Worm (Caenorhabditis elegans) whole organism, midembryonic: ENCODE data around the gene T14B4.19.
A peak's percentile ranks its signal among the peaks of the same experiment; 100 is the strongest.

Experiments
- T22C8.4 ChIP-seq: fragments of 200-800 bp; sonication (Bioruptor generic); IDR thresholded peaks from 2 replicates; pipeline ENCODE4 v1.3.6; 2022; ENCODE audit warnings: missing genetic modification characterization, missing compliant biosample characterization
- cog-1 ChIP-seq: sonication (generic microtip); optimal IDR thresholded peaks from 2 replicates; lab custom pipeline; 2016; ENCODE audit warnings: missing genetic modification characterization, missing compliant biosample characterization
- flt-1 ChIP-seq: fragments of 200-800 bp; sonication (Bioruptor generic); IDR thresholded peaks from 2 replicates; pipeline ENCODE4 v1.3.6; 2022; ENCODE audit warnings: missing genetic modification characterization, missing compliant biosample characterization
- klf-2 ChIP-seq: fragments of 200-800 bp; sonication (Bioruptor generic); conservative IDR thresholded peaks from 2 replicates; pipeline ENCODE4 v1.3.6; 2022; ENCODE audit warnings: missing genetic modification reagents, missing genetic modification characterization, missing compliant biosample characterization
- med-1 ChIP-seq: sonication (generic microtip); optimal IDR thresholded peaks from 2 replicates; lab custom pipeline; 2017; ENCODE audit warnings: missing genetic modification characterization, mild to moderate bottlenecking, missing compliant biosample characterization, antibody characterized with exemption, missing genetic modification reagents; ENCODE audit not compliant: insufficient read depth
- ref-1 ChIP-seq: fragments of 200-800 bp; sonication (Bioruptor generic); conservative IDR thresholded peaks from 2 replicates; pipeline ENCODE4 v1.3.6; 2022; ENCODE audit warnings: missing genetic modification reagents, missing genetic modification characterization, missing compliant biosample characterization
- tab-1 ChIP-seq: fragments of 200-800 bp; sonication (Bioruptor generic); IDR thresholded peaks from 2 replicates; pipeline ENCODE4 v1.3.6; 2022; ENCODE audit warnings: missing genetic modification characterization, missing compliant biosample characterization
- ztf-23 ChIP-seq: fragments of 200-800 bp; sonication (Bioruptor generic); IDR thresholded peaks from 2 replicates; pipeline ENCODE4 v1.3.6; 2022; ENCODE audit warnings: missing genetic modification reagents, missing genetic modification characterization, missing compliant biosample characterization
- ztf-29 ChIP-seq: fragments of 200-800 bp; sonication (Bioruptor generic); IDR thresholded peaks from 2 replicates; pipeline ENCODE4 v1.3.6; 2022; ENCODE audit warnings: missing genetic modification reagents, missing genetic modification characterization, missing compliant biosample characterization

Gene T14B4.19

DNA sequence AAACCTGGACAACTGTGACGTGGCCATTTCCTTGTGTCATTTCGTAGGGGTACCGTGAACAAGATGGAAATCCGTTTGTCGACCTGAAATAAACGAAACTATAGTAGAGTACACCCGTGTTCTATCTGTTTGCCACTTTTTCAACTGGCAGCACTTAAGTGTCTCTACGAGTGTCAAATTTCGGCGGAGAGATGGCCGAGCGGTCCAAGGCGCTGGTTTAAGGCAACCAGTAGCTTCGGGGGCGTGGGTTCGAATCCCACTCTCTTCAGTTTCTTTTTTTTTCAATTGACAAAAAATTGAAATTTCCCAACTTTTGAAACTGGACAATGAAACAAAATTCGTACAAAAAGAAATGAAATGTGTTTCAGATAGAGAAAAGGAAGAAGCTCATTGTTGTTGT, 8.8 kb upstream of the T14B4.19 start:
- TF ChIP-seq ref-1 (GFP tag; lab: Robert Waterston, UW): no peak
- no peak for TF ChIP-seq cog-1
- peak; percentile 85 for TF ChIP-seq ztf-23 (GFP tag; lab: Robert Waterston, UW)
- peak; percentile 70; the same call in 1 of the 2 replicates for TF ChIP-seq tab-1 (GFP tag; lab: Robert Waterston, UW)
- 0 out of 2 replicates have a peak, but pooled peaks have one; percentile 45 for TF ChIP-seq ztf-29
- no peak for TF ChIP-seq klf-2
- peak; percentile 9 for TF ChIP-seq med-1 (GFP tag; lab: Kevin White, UChicago)
- peak; percentile 65; the same call in 1 of the 2 replicates for TF ChIP-seq flt-1 (GFP tag; lab: Robert Waterston, UW)
- no peak for TF ChIP-seq T22C8.4 (GFP tag; lab: Robert Waterston, UW)

DNA sequence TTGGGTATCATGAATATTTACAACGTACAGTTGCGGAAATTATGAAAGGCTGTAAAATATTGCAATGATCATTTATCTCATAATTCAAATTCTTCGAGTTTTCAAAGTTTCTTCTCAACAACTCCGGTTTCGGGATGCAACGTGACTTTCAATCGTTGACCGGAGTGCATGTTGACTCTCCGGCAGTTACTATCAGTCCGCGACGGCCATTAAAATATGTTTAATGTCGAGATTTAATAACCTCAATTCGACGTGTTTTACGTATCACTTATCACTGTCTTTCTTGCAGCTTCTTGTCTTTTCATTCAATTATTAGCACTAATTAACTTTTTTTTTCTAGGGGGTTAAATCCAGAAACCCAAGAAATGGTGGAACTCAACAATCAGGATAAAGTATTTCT, 5.5 kb upstream of the T14B4.19 start, which contains the start of gene tsp-10:
TSS of gene tsp-10 (plus strand) at position 366 of the 400 bp plus-strand sequence.
- TF ChIP-seq cog-1: no peak
- TF ChIP-seq ztf-29: no peak
- no peak for TF ChIP-seq tab-1 (GFP tag; lab: Robert Waterston, UW)
- TF ChIP-seq ztf-23 (GFP tag; lab: Robert Waterston, UW): no peak
- no peak for TF ChIP-seq ref-1 (GFP tag; lab: Robert Waterston, UW)
- TF ChIP-seq T22C8.4 (GFP tag; lab: Robert Waterston, UW): no peak
- TF ChIP-seq flt-1 (GFP tag; lab: Robert Waterston, UW): no peak

DNA sequence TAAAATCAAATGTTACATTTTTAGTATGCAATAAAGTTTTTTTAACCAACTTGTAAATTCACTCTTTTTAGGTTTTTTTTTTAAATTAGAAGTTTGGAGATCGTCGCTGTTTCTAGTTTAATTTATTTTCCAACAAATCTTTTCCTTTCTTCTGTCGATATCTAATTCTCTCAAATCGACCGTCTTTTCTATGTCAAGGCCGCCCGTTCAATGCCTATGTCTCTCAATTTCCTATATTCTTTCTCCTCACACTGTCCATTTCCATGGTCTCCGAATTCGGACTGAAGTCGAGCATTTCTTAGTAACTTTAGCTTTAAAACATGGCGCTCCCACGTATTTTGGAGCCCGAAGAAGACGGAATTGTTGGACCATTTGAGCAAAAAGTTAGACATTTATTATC, 3.9 kb upstream of the T14B4.19 start, which contains the start of the genes T14B4.5 and T14B4.20:
TSS of gene T14B4.5 (plus strand) at position 226 of the 400 bp plus-strand sequence.
TSS of gene T14B4.20 (plus strand) at position 264 of the 400 bp plus-strand sequence.
- TF ChIP-seq ztf-23 (GFP tag; lab: Robert Waterston, UW): no peak
- TF ChIP-seq cog-1: no peak
- TF ChIP-seq T22C8.4 (GFP tag; lab: Robert Waterston, UW): no peak
- no peak for TF ChIP-seq flt-1 (GFP tag; lab: Robert Waterston, UW)
- TF ChIP-seq ref-1 (GFP tag; lab: Robert Waterston, UW): no peak
- TF ChIP-seq ztf-29: no peak
- no peak for TF ChIP-seq klf-2
- no peak for TF ChIP-seq tab-1 (GFP tag; lab: Robert Waterston, UW)
- TF ChIP-seq med-1 (GFP tag; lab: Kevin White, UChicago): no peak

DNA sequence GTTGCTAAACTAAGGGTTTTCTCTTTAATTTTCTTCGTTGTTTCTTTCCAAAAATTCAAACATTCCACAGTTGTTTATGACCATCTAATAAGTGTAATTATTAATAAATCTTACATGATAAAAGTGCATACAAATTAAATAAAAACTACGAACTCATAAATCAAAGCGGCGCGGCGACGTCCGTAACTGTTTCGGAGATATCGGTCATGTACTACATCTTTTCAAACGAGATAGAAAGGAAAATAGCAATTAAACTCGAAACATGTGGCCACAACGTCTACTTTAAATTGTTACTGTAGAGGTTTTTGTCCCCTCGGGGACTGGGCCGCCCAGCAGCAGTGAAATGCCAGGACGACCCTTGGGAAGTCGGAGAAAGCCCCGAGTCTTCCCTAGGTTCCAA, 3.1 kb upstream of the T14B4.19 start:
- TF ChIP-seq med-1 (GFP tag; lab: Kevin White, UChicago): no peak
- no peak for TF ChIP-seq T22C8.4 (GFP tag; lab: Robert Waterston, UW)
- no peak for TF ChIP-seq klf-2
- TF ChIP-seq ref-1 (GFP tag; lab: Robert Waterston, UW): no peak
- TF ChIP-seq ztf-23 (GFP tag; lab: Robert Waterston, UW): no peak
- no peak for TF ChIP-seq tab-1 (GFP tag; lab: Robert Waterston, UW)
- no peak for TF ChIP-seq cog-1
- TF ChIP-seq flt-1 (GFP tag; lab: Robert Waterston, UW): no peak
- TF ChIP-seq ztf-29: no peak

DNA sequence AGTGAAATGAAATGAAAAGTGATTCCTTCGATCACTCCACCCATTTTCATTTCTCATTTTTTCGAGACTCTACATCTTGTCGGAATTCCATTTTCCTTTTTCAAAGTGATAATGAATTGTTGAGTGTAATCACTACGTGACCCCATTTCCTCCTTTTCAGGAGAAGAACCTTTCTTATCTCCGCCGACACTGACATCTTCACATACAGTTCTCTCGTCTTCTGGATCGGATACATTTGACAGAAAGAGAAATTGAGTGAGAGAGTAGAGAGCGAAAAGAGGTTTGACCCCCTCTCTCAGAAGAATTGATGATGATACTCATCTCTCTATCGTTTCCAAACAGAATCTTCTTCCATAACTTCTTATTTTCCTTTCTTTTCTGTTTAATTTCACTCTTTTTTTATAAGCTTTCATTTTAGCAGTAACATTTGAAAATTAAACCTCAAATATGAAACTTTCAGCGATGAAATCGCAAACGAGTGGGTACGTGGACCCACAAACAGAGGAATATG, 1.2 kb upstream of the T14B4.19 start, which contains the start of gene dpy-2:
TSS of gene dpy-2 (plus strand) at position 461 of the 511 bp plus-strand sequence.
- no peak for TF ChIP-seq cog-1
- TF ChIP-seq ref-1 (GFP tag; lab: Robert Waterston, UW): no peak
- no peak for TF ChIP-seq T22C8.4 (GFP tag; lab: Robert Waterston, UW)
- no peak for TF ChIP-seq tab-1 (GFP tag; lab: Robert Waterston, UW)
- TF ChIP-seq ztf-23 (GFP tag; lab: Robert Waterston, UW): no peak
- no peak for TF ChIP-seq med-1 (GFP tag; lab: Kevin White, UChicago)
- no peak for TF ChIP-seq klf-2
- no peak for TF ChIP-seq flt-1 (GFP tag; lab: Robert Waterston, UW)
- no peak for TF ChIP-seq ztf-29

DNA sequence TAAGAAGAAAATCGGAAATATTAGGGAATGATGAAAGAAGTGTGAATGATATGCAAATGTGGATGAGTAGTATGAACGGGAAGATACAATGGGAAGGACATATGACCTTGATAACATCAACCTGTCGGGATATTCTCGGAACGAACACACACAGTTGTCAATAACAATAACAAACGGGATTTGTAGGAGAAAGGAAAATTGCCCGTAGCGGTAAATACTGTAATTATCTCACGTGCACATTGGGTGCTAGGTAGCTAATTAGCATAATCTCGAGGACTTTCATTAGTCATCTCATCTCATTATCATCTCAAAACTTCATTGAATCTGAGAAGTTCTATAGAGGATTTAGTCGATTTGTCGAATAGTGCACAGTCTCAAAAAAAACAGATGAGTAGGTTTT, 272 bp upstream of the T14B4.19 start:
- TF ChIP-seq ref-1 (GFP tag; lab: Robert Waterston, UW) (no peak), ztf-29 (no peak), tab-1 (GFP tag; lab: Robert Waterston, UW) (no peak), klf-2 (no peak), flt-1 (GFP tag; lab: Robert Waterston, UW) (no peak), T22C8.4 (GFP tag; lab: Robert Waterston, UW) (no peak), med-1 (GFP tag; lab: Kevin White, UChicago) (no peak), cog-1 (no peak), ztf-23 (GFP tag; lab: Robert Waterston, UW) (no peak)

DNA sequence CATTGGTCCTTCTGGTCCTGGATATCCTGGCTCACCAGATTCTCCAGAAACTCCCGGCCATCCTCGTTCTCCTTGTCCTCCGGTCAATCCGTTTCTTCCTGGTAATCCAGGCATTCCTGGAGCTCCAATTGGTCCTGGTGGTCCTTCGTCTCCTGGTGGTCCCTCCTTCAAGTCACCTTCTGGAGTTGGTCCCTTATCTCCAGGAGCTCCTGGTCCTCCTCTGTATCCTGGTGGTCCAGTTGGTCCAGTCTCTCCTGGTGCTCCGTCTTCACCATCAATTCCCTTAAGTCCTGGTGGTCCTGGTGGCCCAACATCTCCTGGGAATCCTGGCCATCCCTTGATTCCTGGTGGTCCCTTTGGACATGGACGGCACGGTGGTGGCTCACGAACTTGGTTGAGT, 2.1 kb downstream of the T14B4.19 start:
- TF ChIP-seq ref-1 (GFP tag; lab: Robert Waterston, UW) (no peak), klf-2 (no peak), med-1 (GFP tag; lab: Kevin White, UChicago) (no peak), ztf-23 (GFP tag; lab: Robert Waterston, UW) (no peak; the same call in 1 of the 2 replicates), T22C8.4 (GFP tag; lab: Robert Waterston, UW) (no peak), tab-1 (GFP tag; lab: Robert Waterston, UW) (no peak), cog-1 (no peak), flt-1 (GFP tag; lab: Robert Waterston, UW) (no peak), ztf-29 (no peak)

DNA sequence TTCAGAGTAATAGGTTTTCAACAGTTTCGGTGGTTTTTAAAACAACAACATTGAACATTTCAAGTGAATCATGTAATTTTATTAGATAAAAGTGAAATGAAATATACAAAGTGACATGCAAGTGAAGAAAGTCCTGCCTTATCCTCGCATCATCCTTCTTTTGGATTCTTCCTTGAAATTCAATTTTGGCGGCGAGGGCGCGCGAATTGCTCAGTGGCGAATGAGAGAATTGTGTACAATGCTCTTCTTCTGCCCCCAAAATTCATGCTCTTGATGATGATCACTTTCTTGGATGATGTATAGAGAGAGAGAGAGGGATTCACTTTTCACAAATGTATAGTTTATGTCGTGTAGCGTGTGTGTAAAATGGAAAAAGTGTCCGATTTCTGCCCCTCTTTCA, 3.1 kb downstream of the T14B4.19 start:
- TF ChIP-seq ztf-23 (GFP tag; lab: Robert Waterston, UW) (no peak), flt-1 (GFP tag; lab: Robert Waterston, UW) (no peak), cog-1 (no peak), klf-2 (no peak), tab-1 (GFP tag; lab: Robert Waterston, UW) (no peak), med-1 (GFP tag; lab: Kevin White, UChicago) (no peak), ref-1 (GFP tag; lab: Robert Waterston, UW) (no peak), ztf-29 (no peak), T22C8.4 (GFP tag; lab: Robert Waterston, UW) (no peak)

DNA sequence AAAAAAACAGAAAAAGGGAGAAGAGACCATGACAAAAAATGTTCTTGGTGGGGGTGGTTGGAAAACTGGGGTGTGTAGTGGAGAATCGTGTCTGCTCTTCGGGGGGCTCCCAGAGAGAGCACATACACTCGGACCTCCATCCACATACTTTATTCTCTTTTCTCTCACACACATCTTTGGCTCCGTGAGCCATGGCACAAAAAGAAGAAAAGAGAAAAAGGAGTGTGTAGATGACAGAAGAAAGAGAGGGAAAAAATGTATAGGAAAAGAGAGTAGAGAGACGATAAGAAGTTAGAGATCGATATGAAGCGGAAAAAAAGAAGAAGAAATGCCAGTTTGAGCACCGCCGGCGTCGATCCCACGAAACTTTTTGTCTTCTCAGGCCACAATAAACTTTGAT, 3.8 kb downstream of the T14B4.19 start:
- TF ChIP-seq T22C8.4 (GFP tag; lab: Robert Waterston, UW): no peak
- TF ChIP-seq med-1 (GFP tag; lab: Kevin White, UChicago): no peak
- TF ChIP-seq tab-1 (GFP tag; lab: Robert Waterston, UW): no peak
- TF ChIP-seq ref-1 (GFP tag; lab: Robert Waterston, UW): no peak
- TF ChIP-seq cog-1: no peak
- no peak for TF ChIP-seq ztf-29
- TF ChIP-seq klf-2: no peak
- TF ChIP-seq ztf-23 (GFP tag; lab: Robert Waterston, UW): no peak
- no peak for TF ChIP-seq flt-1 (GFP tag; lab: Robert Waterston, UW)
